Fruit fly (Drosophila melanogaster) whole organism, embryonic: ENCODE data around the gene Pak.

Source experiments
- Atf-2 ChIP-seq: fragments of 200-800 bp; sonication (Bioruptor generic); optimal IDR thresholded peaks from 2 replicates; lab custom pipeline; 2016; ENCODE audit warnings: missing biosample characterization, missing genetic modification characterization
- BtbVII ChIP-seq: fragments of 200-800 bp; sonication (Bioruptor generic); optimal IDR thresholded peaks from 3 replicates; lab custom pipeline; 2017; ENCODE audit warnings: missing biosample characterization, mild to moderate bottlenecking, missing genetic modification characterization
- CG1024 ChIP-seq: fragments of 200-800 bp; sonication (Bioruptor generic); IDR thresholded peaks from 2 replicates; pipeline ENCODE4 v1.3.6; 2022; ENCODE audit warnings: missing biosample characterization, missing genetic modification characterization
- CG10366 ChIP-seq: fragments of 200-800 bp; sonication (Bioruptor generic); IDR thresholded peaks from 2 replicates; pipeline ENCODE4 v1.3.6; 2022; ENCODE audit warnings: missing biosample characterization, missing genetic modification characterization
- CG10959 ChIP-seq: fragments of 200-800 bp; sonication (Bioruptor generic); IDR thresholded peaks from 2 replicates; pipeline ENCODE4 v1.3.6; 2022; ENCODE audit warnings: missing biosample characterization, missing genetic modification characterization
- CG11247 ChIP-seq: fragments of 200-800 bp; sonication (Bioruptor generic); IDR thresholded peaks from 2 replicates; pipeline ENCODE4 v1.3.6; 2022; ENCODE audit warnings: missing biosample characterization, missing genetic modification characterization
- CG11456 ChIP-seq: fragments of 200-800 bp; sonication (Bioruptor generic); IDR thresholded peaks from 3 replicates; pipeline ENCODE4 v1.3.6; 2022; ENCODE audit warnings: missing biosample characterization, missing genetic modification characterization
- CG12942 ChIP-seq: fragments of 200-800 bp; sonication (Bioruptor generic); optimal IDR thresholded peaks from 3 replicates; lab custom pipeline; 2016; ENCODE audit warnings: missing biosample characterization, missing genetic modification characterization
- CG14667 ChIP-seq: fragments of 200-800 bp; sonication (Bioruptor generic); IDR thresholded peaks from 2 replicates; pipeline ENCODE4 v1.3.6; 2022; ENCODE audit warnings: missing biosample characterization, missing genetic modification characterization
- CG1647 ChIP-seq: fragments of 200-800 bp; sonication (Bioruptor generic); optimal IDR thresholded peaks from 3 replicates; lab custom pipeline; 2016; ENCODE audit warnings: missing biosample characterization, missing genetic modification characterization
- CG17802 ChIP-seq: fragments of 200-800 bp; sonication (Bioruptor generic); optimal IDR thresholded peaks from 2 replicates; lab custom pipeline; 2018; ENCODE audit warnings: missing biosample characterization, mild to moderate bottlenecking, missing genetic modification characterization, moderate library complexity
- CG18599 ChIP-seq: fragments of 200-800 bp; sonication (Bioruptor generic); optimal IDR thresholded peaks from 3 replicates; lab custom pipeline; 2017; ENCODE audit warnings: missing biosample characterization, missing genetic modification characterization, mild to moderate bottlenecking, moderate library complexity, missing genetic modification reagents
- CG2712 ChIP-seq: fragments of 200-800 bp; optimal IDR thresholded peaks from 3 replicates; lab custom pipeline; 2019; ENCODE audit warnings: missing biosample characterization, mild to moderate bottlenecking, missing genetic modification characterization, moderate library complexity
- CG2875 ChIP-seq: fragments of 200-800 bp; sonication (Bioruptor generic); optimal IDR thresholded peaks from 2 replicates; lab custom pipeline; 2017; ENCODE audit warnings: missing biosample characterization, mild to moderate bottlenecking, missing genetic modification characterization, missing genetic modification reagents
- CG3995 ChIP-seq: fragments of 200-800 bp; sonication (Bioruptor generic); optimal IDR thresholded peaks from 3 replicates; lab custom pipeline; 2016; ENCODE audit warnings: missing biosample characterization, missing genetic modification characterization
- CG4617 ChIP-seq: fragments of 200-800 bp; sonication (Bioruptor generic); optimal IDR thresholded peaks from 3 replicates; lab custom pipeline; 2016; ENCODE audit warnings: missing biosample characterization, missing genetic modification characterization, borderline replicate concordance
- CG7786 ChIP-seq: fragments of 200-800 bp; sonication (Bioruptor generic); optimal IDR thresholded peaks from 2 replicates; lab custom pipeline; 2016; ENCODE audit warnings: missing biosample characterization, missing genetic modification characterization
- CG7928 ChIP-seq: fragments of 200-800 bp; sonication (Bioruptor generic); optimal IDR thresholded peaks from 2 replicates; lab custom pipeline; 2017; ENCODE audit warnings: missing biosample characterization, mild to moderate bottlenecking, missing genetic modification characterization
- CG8290 ChIP-seq, 3 experiments: fragments of 200-800 bp; sonication (Bioruptor generic); optimal IDR thresholded peaks; 2 replicates each; lab custom pipeline; 2016 to 2019; ENCODE audit warnings: missing biosample characterization in 3 of 3, missing genetic modification characterization in 3 of 3, mild to moderate bottlenecking in 2 of 3, moderate library complexity in 1 of 3
- CG8388 ChIP-seq: fragments of 200-800 bp; sonication (Bioruptor generic); optimal IDR thresholded peaks from 2 replicates; lab custom pipeline; 2019; ENCODE audit warnings: missing biosample characterization, mild to moderate bottlenecking, missing genetic modification characterization, moderate library complexity
- CHES-1-like ChIP-seq: fragments of 200-800 bp; sonication (Bioruptor generic); optimal IDR thresholded peaks from 2 replicates; lab custom pipeline; 2016; ENCODE audit warnings: missing biosample characterization, missing genetic modification characterization
- Doc2 ChIP-seq: fragments of 200-800 bp; sonication (Bioruptor generic); IDR thresholded peaks from 2 replicates; pipeline ENCODE4 v1.3.6; 2022; ENCODE audit warnings: missing biosample characterization, missing genetic modification characterization
- HHEX ChIP-seq: fragments of 200-800 bp; sonication (Bioruptor generic); optimal IDR thresholded peaks from 3 replicates; lab custom pipeline; 2017; ENCODE audit warnings: missing biosample characterization, mild to moderate bottlenecking, missing genetic modification characterization, missing genetic modification reagents
- HmgZ ChIP-seq: fragments of 200-800 bp; sonication (Bioruptor generic); optimal IDR thresholded peaks from 2 replicates; lab custom pipeline; 2018; ENCODE audit warnings: missing biosample characterization, mild to moderate bottlenecking, missing genetic modification characterization
- MTF-1 ChIP-seq: fragments of 200-800 bp; sonication (Bioruptor generic); optimal IDR thresholded peaks from 2 replicates; lab custom pipeline; 2018; ENCODE audit warnings: missing biosample characterization, mild to moderate bottlenecking, missing genetic modification characterization, borderline replicate concordance
- Max ChIP-seq: fragments of 200-800 bp; sonication (Bioruptor generic); optimal IDR thresholded peaks from 2 replicates; lab custom pipeline; 2016; ENCODE audit warnings: missing biosample characterization, mild to moderate bottlenecking, missing genetic modification characterization
- NfI ChIP-seq: fragments of 200-800 bp; sonication (Bioruptor generic); optimal IDR thresholded peaks from 3 replicates; lab custom pipeline; 2018; ENCODE audit warnings: missing biosample characterization, mild to moderate bottlenecking, missing genetic modification characterization, moderate library complexity
- Ptx1 ChIP-seq: fragments of 200-800 bp; sonication (Bioruptor generic); IDR thresholded peaks from 2 replicates; pipeline ENCODE4 v1.3.6; 2022; ENCODE audit warnings: missing biosample characterization, missing genetic modification characterization
- Rfx ChIP-seq: fragments of 200-800 bp; sonication (Bioruptor generic); IDR thresholded peaks from 2 replicates; pipeline ENCODE4 v1.3.6; 2022; ENCODE audit warnings: missing biosample characterization, missing genetic modification characterization
- aop ChIP-seq: fragments of 200-800 bp; sonication (Bioruptor generic); IDR thresholded peaks from 2 replicates; pipeline ENCODE4 v1.3.6; 2022; ENCODE audit warnings: missing biosample characterization, missing genetic modification characterization
- bbx ChIP-seq: fragments of 200-800 bp; sonication (Bioruptor generic); IDR thresholded peaks from 2 replicates; pipeline ENCODE4 v1.3.6; 2022; ENCODE audit warnings: missing biosample characterization, missing genetic modification characterization; ENCODE audit not compliant: partially characterized antibody
- bigmax ChIP-seq: fragments of 200-800 bp; sonication (Bioruptor generic); optimal IDR thresholded peaks from 2 replicates; lab custom pipeline; 2018; ENCODE audit warnings: missing biosample characterization, mild to moderate bottlenecking, missing genetic modification characterization
- dmrt11E ChIP-seq: fragments of 200-800 bp; sonication (Bioruptor generic); optimal IDR thresholded peaks from 3 replicates; lab custom pipeline; 2018; ENCODE audit warnings: missing biosample characterization, mild to moderate bottlenecking, missing genetic modification characterization, moderate library complexity
- en ChIP-seq: fragments of 200-800 bp; sonication (Bioruptor generic); optimal IDR thresholded peaks from 2 replicates; lab custom pipeline; 2016; ENCODE audit warnings: missing biosample characterization, missing genetic modification characterization
- gcm ChIP-seq: fragments of 200-800 bp; sonication (Bioruptor generic); optimal IDR thresholded peaks from 2 replicates; lab custom pipeline; 2019; ENCODE audit warnings: missing biosample characterization, mild to moderate bottlenecking, missing genetic modification characterization, moderate library complexity
- gcm2 ChIP-seq: fragments of 200-800 bp; sonication (Bioruptor generic); optimal IDR thresholded peaks from 2 replicates; lab custom pipeline; 2016; ENCODE audit warnings: missing biosample characterization, missing genetic modification characterization
- gsb ChIP-seq: fragments of 200-800 bp; sonication (Bioruptor generic); IDR thresholded peaks from 2 replicates; pipeline ENCODE4 v1.3.6; 2022; ENCODE audit warnings: missing biosample characterization, missing genetic modification characterization
- hth ChIP-seq: fragments of >200 bp; optimal IDR thresholded peaks from 2 replicates; lab custom pipeline; 2017; ENCODE audit warnings: inconsistent platforms
- lov ChIP-seq, 2 experiments: fragments of 200-800 bp in 1 of 2; fragments of >200 bp in 1 of 2; sonication (Bioruptor generic) in 1 of 2; IDR thresholded peaks in 1 of 2; optimal IDR thresholded peaks in 1 of 2; 2 replicates in 1 of 2; 3 replicates in 1 of 2; pipeline versions ENCODE4 v1.3.6 to Lab custom; 2017 to 2022; ENCODE audit warnings: missing biosample characterization in 1 of 2, missing genetic modification characterization in 1 of 2
- onecut ChIP-seq: fragments of 200-800 bp; sonication (Bioruptor generic); IDR thresholded peaks from 2 replicates; pipeline ENCODE4 v1.3.6; 2022; ENCODE audit warnings: missing biosample characterization, missing genetic modification characterization
- p53 ChIP-seq: fragments of 200-800 bp; sonication (Bioruptor generic); optimal IDR thresholded peaks from 2 replicates; lab custom pipeline; 2016; ENCODE audit warnings: missing biosample characterization, missing genetic modification characterization
- schlank ChIP-seq: fragments of 200-800 bp; sonication (Bioruptor generic); optimal IDR thresholded peaks from 2 replicates; lab custom pipeline; 2018; ENCODE audit warnings: missing biosample characterization, mild to moderate bottlenecking, missing genetic modification characterization
- sna ChIP-seq: fragments of 200-800 bp; sonication (Bioruptor generic); IDR thresholded peaks from 2 replicates; pipeline ENCODE4 v1.3.6; 2022; ENCODE audit warnings: missing biosample characterization, missing genetic modification characterization; ENCODE audit not compliant: partially characterized antibody
- so ChIP-seq: fragments of 200-800 bp; sonication (Bioruptor generic); IDR thresholded peaks from 3 replicates; pipeline ENCODE4 v1.3.6; 2022; ENCODE audit warnings: missing biosample characterization, missing genetic modification characterization
- sqz ChIP-seq: fragments of 200-800 bp; sonication (Bioruptor generic); optimal IDR thresholded peaks from 3 replicates; lab custom pipeline; 2018; ENCODE audit warnings: missing biosample characterization, mild to moderate bottlenecking, missing genetic modification characterization
- sr ChIP-seq: fragments of 200-800 bp; sonication (Bioruptor generic); IDR thresholded peaks from 3 replicates; pipeline ENCODE4 v1.3.6; 2022; ENCODE audit warnings: missing biosample characterization, missing genetic modification characterization
- wor ChIP-seq: fragments of 200-800 bp; sonication (Bioruptor generic); IDR thresholded peaks from 2 replicates; pipeline ENCODE4 v1.3.6; 2022; ENCODE audit warnings: missing biosample characterization, missing genetic modification characterization
- zfh1 ChIP-seq: fragments of 200-800 bp; sonication (Bioruptor generic); IDR thresholded peaks from 3 replicates; pipeline ENCODE4 v1.3.6; 2022; ENCODE audit warnings: missing biosample characterization, missing genetic modification characterization

Gene Pak

DNA sequence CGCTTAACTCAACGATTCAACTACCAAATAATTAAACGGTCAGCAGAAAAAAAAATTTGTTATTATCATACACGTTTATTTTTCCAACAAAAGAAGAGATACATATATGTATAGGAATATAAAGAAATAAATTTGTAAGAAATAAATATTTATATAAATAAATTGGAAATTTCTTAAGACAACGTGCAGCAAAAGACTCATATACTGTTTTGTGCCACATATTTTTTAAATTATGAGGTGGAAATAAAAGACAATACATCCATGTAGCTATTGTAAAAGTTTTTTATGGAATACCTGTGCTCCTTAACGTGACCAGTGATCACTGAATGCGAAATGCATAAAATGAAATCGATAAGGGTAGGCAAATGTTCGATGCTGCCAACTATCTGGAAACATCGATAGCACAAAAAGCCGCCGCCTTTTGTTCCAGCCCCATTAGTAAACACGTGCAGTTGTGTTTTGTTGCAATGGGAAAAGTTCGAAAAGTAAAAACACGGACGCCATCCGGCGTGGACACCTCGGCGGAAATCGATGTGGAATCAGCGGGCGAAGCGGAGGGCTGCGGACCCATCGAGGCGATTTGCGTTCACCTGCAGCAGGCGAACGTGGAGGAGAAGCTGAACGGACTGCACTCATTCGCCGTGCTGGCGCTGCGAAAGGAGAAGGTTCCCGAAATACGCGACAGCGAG is 18.0 kb downstream of the Pak start, which contains the start of gene CG10286 (continued):
- TF ChIP-seq Ptx1 (GFP tag; lab: Robert Waterston, UW) (0 out of 2 replicates have a peak, but pooled peaks have one; percentile 5), bigmax (GFP tag; lab: Kevin White, UChicago) (no peak), HHEX (GFP tag; lab: Kevin White, UChicago) (peak; percentile 9), dmrt11E (tag; lab: Kevin White, UChicago) (no peak), CG12942 (GFP tag; lab: Kevin White, UChicago) (no peak), CG14667 (GFP tag; lab: Robert Waterston, UW) (no peak), gcm2 (no peak), BtbVII (no peak), CG10959 (GFP tag; lab: Robert Waterston, UW) (no peak), CG8388 (GFP tag; lab: Kevin White, UChicago) (peak; percentile 34), Doc2 (GFP tag; lab: Robert Waterston, UW) (no peak), en (no peak), CG2875 (GFP tag; lab: Kevin White, UChicago) (peak; percentile 1), so (GFP tag; lab: Robert Waterston, UW) (0 out of 3 replicates have a peak, but pooled peaks have one; percentile 13), zfh1 (GFP tag; lab: Robert Waterston, UW) (0 out of 3 replicates have a peak, but pooled peaks have one; percentile 33), CG1647 (no peak), Atf-2 (no peak), CG1024 (peak; percentile 62; the same call in 1 of the 2 replicates), bbx (GFP tag; lab: Robert Waterston, UW) (peak; percentile 87), CG2712 (tag; lab: Kevin White, UChicago) (peak; percentile 67), CG8290 (GFP tag; optimal IDR thresholded peaks at IDR 0.05; lab: Kevin White, UChicago) (peak; percentile 38), CG8290 (tag; optimal IDR thresholded peaks at IDR 0.05; lab: Kevin White, UChicago) (peak in 1 of 2 experiments; percentile 71), CG18599 (GFP tag; lab: Kevin White, UChicago) (peak; percentile 36), CG7928 (GFP tag; lab: Kevin White, UChicago) (peak; percentile 21), sr (GFP tag; lab: Robert Waterston, UW) (no peak), wor (GFP tag; lab: Robert Waterston, UW) (no peak), onecut (peak; percentile 57), gcm (GFP tag; lab: Kevin White, UChicago) (no peak), sna (GFP tag; lab: Robert Waterston, UW) (no peak; the same call in none of the 2 replicates), CG11247 (0 out of 2 replicates have a peak, but pooled peaks have one; percentile 5), Rfx (GFP tag; lab: Robert Waterston, UW) (peak; percentile 62), p53 (GFP tag; lab: Kevin White, UChicago) (no peak), CG11456 (GFP tag; lab: Robert Waterston, UW) (0 out of 3 replicates have a peak, but pooled peaks have one; percentile 7), gsb (GFP tag; lab: Robert Waterston, UW) (no peak), CHES-1-like (peak; percentile 29), CG17802 (tag; lab: Kevin White, UChicago) (no peak), NfI (GFP tag; lab: Kevin White, UChicago) (peak; percentile 5), hth (lab: Kevin White, UChicago) (no peak), lov (optimal IDR thresholded peaks at IDR 0.05; lab: Kevin White, UChicago) (no peak), lov (GFP tag; IDR thresholded peaks at IDR 0.05; lab: Robert Waterston, UW) (0 out of 3 replicates have a peak, but pooled peaks have one; percentile 36), CG10366 (GFP tag; lab: Robert Waterston, UW) (peak; percentile 18; the same call in 1 of the 2 replicates), CG3995 (peak; percentile 98), sqz (no peak), schlank (tag; lab: Kevin White, UChicago) (no peak), MTF-1 (GFP tag; lab: Kevin White, UChicago) (no peak), CG4617 (peak; percentile 14), CG7786 (GFP tag; lab: Kevin White, UChicago) (no peak), aop (GFP tag; lab: Robert Waterston, UW) (no peak), HmgZ (tag; lab: Kevin White, UChicago) (peak; percentile 51), Max (peak; percentile 91)
